Worm (Caenorhabditis elegans) whole organism, L4 larva: ENCODE results near the gene byn-1.

Experiments
- D1046.2 ChIP-seq: fragments of 200-800 bp; sonication (Bioruptor generic); IDR thresholded peaks from 2 replicates; pipeline ENCODE4 v1.3.6; 2022; ENCODE audit warnings: missing genetic modification characterization, missing compliant biosample characterization
- F37D6.2 ChIP-seq: sonication (generic microtip); optimal IDR thresholded peaks from 2 replicates; lab custom pipeline; 2016; ENCODE audit warnings: mild to moderate bottlenecking, missing genetic modification characterization, missing compliant biosample characterization
- F49E8.2 ChIP-seq: sonication (generic microtip); optimal IDR thresholded peaks from 2 replicates; lab custom pipeline; 2016; ENCODE audit warnings: missing compliant biosample characterization, mild to moderate bottlenecking, missing genetic modification characterization, borderline replicate concordance
- T20F7.1 ChIP-seq: fragments of 200-800 bp; sonication (Bioruptor generic); optimal IDR thresholded peaks from 2 replicates; lab custom pipeline; 2018; ENCODE audit warnings: mild to moderate bottlenecking, missing genetic modification characterization, missing compliant biosample characterization
- Y5F2A.4 ChIP-seq: fragments of 200-800 bp; sonication (Bioruptor generic); optimal IDR thresholded peaks from 2 replicates; lab custom pipeline; 2018; ENCODE audit warnings: mild to moderate bottlenecking, missing genetic modification characterization, missing compliant biosample characterization
- ZK546.5 ChIP-seq, 2 experiments: sonication (generic microtip); optimal IDR thresholded peaks; 2 replicates each; lab custom pipeline; 2017; ENCODE audit warnings: missing biosample characterization in 2 of 2, missing genetic modification characterization in 2 of 2
- aha-1 ChIP-seq: fragments of 150-350 bp; peaks from one replicate; lab custom pipeline; 2014; ENCODE audit warnings: missing biosample characterization, missing genetic modification characterization
- ama-1 ChIP-seq: fragments of 150-350 bp; optimal IDR thresholded peaks from 2 replicates; lab custom pipeline; 2014; ENCODE audit warnings: inconsistent platforms, mixed read lengths
- arid-1 ChIP-seq: fragments of 200-800 bp; sonication (Bioruptor generic); conservative IDR thresholded peaks from 2 replicates; pipeline ENCODE4 v1.3.6; 2022; ENCODE audit warnings: missing genetic modification reagents, missing genetic modification characterization, missing compliant biosample characterization
- ces-1 ChIP-seq: fragments of 150-350 bp; sonication (generic microtip); optimal IDR thresholded peaks from 4 replicates; lab custom pipeline; 2014; ENCODE audit warnings: missing biosample characterization, missing genetic modification reagents, missing genetic modification characterization
- ctbp-1 ChIP-seq: fragments of 200-800 bp; sonication (Bioruptor generic); IDR thresholded peaks from 2 replicates; pipeline ENCODE4 v1.3.6; 2022; ENCODE audit warnings: missing genetic modification reagents, missing genetic modification characterization, missing compliant biosample characterization
- daf-12 ChIP-seq: fragments of 150-350 bp; optimal IDR thresholded peaks from 2 replicates; lab custom pipeline; 2014; ENCODE audit warnings: missing biosample characterization, missing genetic modification reagents, missing genetic modification characterization
- daf-16 ChIP-seq, 3 experiments: sonication (generic microtip); optimal IDR thresholded peaks; 2 replicates each; lab custom pipeline; 2016 to 2017; ENCODE audit warnings: missing genetic modification characterization in 3 of 3, missing genetic modification reagents in 3 of 3, mild to moderate bottlenecking in 2 of 3, missing compliant biosample characterization in 2 of 3, missing biosample characterization in 1 of 3, moderate library complexity in 1 of 3
- dpl-1 ChIP-seq: fragments of 150-350 bp; optimal IDR thresholded peaks from 2 replicates; lab custom pipeline; 2014; ENCODE audit warnings: missing biosample characterization, missing genetic modification reagents, missing genetic modification characterization
- fkh-10 ChIP-seq: fragments of 150-350 bp; optimal IDR thresholded peaks from 2 replicates; lab custom pipeline; 2014; ENCODE audit warnings: missing biosample characterization, missing genetic modification reagents, missing genetic modification characterization
- fos-1 ChIP-seq: fragments of 150-350 bp; optimal IDR thresholded peaks from 2 replicates; lab custom pipeline; 2014; ENCODE audit warnings: missing biosample characterization, missing genetic modification characterization
- hif-1 ChIP-seq, 2 experiments: sonication (generic microtip); optimal IDR thresholded peaks; 2 replicates each; lab custom pipeline; 2016 to 2017; ENCODE audit warnings: missing compliant biosample characterization in 2 of 2, missing genetic modification characterization in 2 of 2, missing genetic modification reagents in 2 of 2, missing genotype in 2 of 2, mild to moderate bottlenecking in 1 of 2
- lin-29 ChIP-seq: fragments of 200-800 bp; sonication (Bioruptor generic); IDR thresholded peaks from 2 replicates; pipeline ENCODE4 v1.3.6; 2022; ENCODE audit warnings: missing genetic modification reagents, missing genetic modification characterization, missing compliant biosample characterization
- lin-38 ChIP-seq: fragments of 200-800 bp; sonication (Bioruptor generic); IDR thresholded peaks from 2 replicates; pipeline ENCODE4 v1.3.6; 2022; ENCODE audit warnings: missing genetic modification reagents, missing genetic modification characterization, missing compliant biosample characterization
- lsy-2 ChIP-seq, 2 experiments: fragments of 150-350 bp in 1 of 2; sonication (generic microtip) in 1 of 2; optimal IDR thresholded peaks; 2 replicates each; lab custom pipeline; 2014 to 2017; ENCODE audit warnings: missing biosample characterization in 2 of 2, missing genetic modification characterization in 2 of 2
- mdt-29 ChIP-seq: fragments of 200-800 bp; sonication (Bioruptor generic); IDR thresholded peaks from 2 replicates; pipeline ENCODE4 v1.3.6; 2022; ENCODE audit warnings: missing genetic modification reagents, missing genetic modification characterization, missing compliant biosample characterization
- mes-2 ChIP-seq: sonication (generic microtip); optimal IDR thresholded peaks from 2 replicates; lab custom pipeline; 2016; ENCODE audit warnings: missing genotype, mild to moderate bottlenecking, missing genetic modification characterization, missing compliant biosample characterization; ENCODE audit not compliant: poor library complexity, severe bottlenecking
- nhr-10 ChIP-seq: fragments of 150-350 bp; optimal IDR thresholded peaks from 2 replicates; lab custom pipeline; 2014; ENCODE audit warnings: missing biosample characterization, missing genetic modification characterization
- nhr-41 ChIP-seq: fragments of 200-800 bp; sonication (Bioruptor generic); IDR thresholded peaks from 2 replicates; pipeline ENCODE4 v1.3.6; 2022; ENCODE audit warnings: missing genetic modification reagents, missing genetic modification characterization, missing compliant biosample characterization
- nhr-48 ChIP-seq: sonication (generic microtip); optimal IDR thresholded peaks from 2 replicates; lab custom pipeline; 2016; ENCODE audit warnings: mild to moderate bottlenecking, missing genetic modification characterization, missing compliant biosample characterization
- nhr-6 ChIP-seq: fragments of 150-350 bp; optimal IDR thresholded peaks from 2 replicates; lab custom pipeline; 2014; ENCODE audit warnings: missing biosample characterization, missing genetic modification characterization
- php-3 ChIP-seq: fragments of 200-800 bp; sonication (Bioruptor generic); IDR thresholded peaks from 2 replicates; pipeline ENCODE4 v1.3.6; 2022; ENCODE audit warnings: missing genetic modification reagents, missing genetic modification characterization, missing compliant biosample characterization
- pqm-1 ChIP-seq: sonication (generic microtip); optimal IDR thresholded peaks from 2 replicates; lab custom pipeline; 2017; ENCODE audit warnings: missing biosample characterization, missing genetic modification characterization
- rbr-2 ChIP-seq: sonication (generic microtip); optimal IDR thresholded peaks from 2 replicates; lab custom pipeline; 2016; ENCODE audit warnings: missing genotype, missing genetic modification characterization, missing compliant biosample characterization
- saeg-2 ChIP-seq: fragments of 200-800 bp; sonication (Bioruptor generic); IDR thresholded peaks from 2 replicates; pipeline ENCODE4 v1.3.6; 2022; ENCODE audit warnings: missing genetic modification reagents, missing genetic modification characterization, missing compliant biosample characterization
- spr-1 ChIP-seq: sonication (generic microtip); optimal IDR thresholded peaks from 2 replicates; lab custom pipeline; 2016; ENCODE audit warnings: mild to moderate bottlenecking, missing genetic modification characterization, missing compliant biosample characterization
- tag-97 ChIP-seq: fragments of 200-800 bp; sonication (Bioruptor generic); IDR thresholded peaks from 2 replicates; pipeline ENCODE4 v1.3.6; 2022; ENCODE audit warnings: missing genetic modification characterization, missing compliant biosample characterization
- tra-1 ChIP-seq: fragments of 200-800 bp; sonication (Bioruptor generic); IDR thresholded peaks from 2 replicates; pipeline ENCODE4 v1.3.6; 2022; ENCODE audit warnings: missing genetic modification reagents, missing genetic modification characterization, missing compliant biosample characterization
- unc-130 ChIP-seq: sonication (generic microtip); optimal IDR thresholded peaks from 2 replicates; lab custom pipeline; 2016; ENCODE audit warnings: missing genetic modification reagents, missing genetic modification characterization, missing compliant biosample characterization
- unc-39 ChIP-seq: sonication (generic microtip); optimal IDR thresholded peaks from 2 replicates; lab custom pipeline; 2017; ENCODE audit warnings: missing biosample characterization, missing genetic modification characterization
- unc-62 ChIP-seq, 3 experiments: fragments of 150-350 bp in 1 of 3; sonication (generic microtip); optimal IDR thresholded peaks in 2 of 3; peaks in 1 of 3; 1 replicate in 1 of 3; 2 replicates in 2 of 3; lab custom pipeline; 2014 to 2017; ENCODE audit warnings: missing biosample characterization in 3 of 3, missing genetic modification characterization in 3 of 3, missing genetic modification reagents in 3 of 3, missing genotype in 1 of 3
- vab-7 ChIP-seq: fragments of 200-800 bp; sonication (Bioruptor generic); IDR thresholded peaks from 2 replicates; pipeline ENCODE4 v1.3.6; 2022; ENCODE audit warnings: missing genetic modification reagents, missing genetic modification characterization, missing compliant biosample characterization
- zag-1 ChIP-seq: fragments of 150-350 bp; optimal IDR thresholded peaks from 2 replicates; lab custom pipeline; 2014; ENCODE audit warnings: missing biosample characterization, missing genetic modification characterization
- zfp-3 ChIP-seq: fragments of 200-800 bp; sonication (Bioruptor generic); conservative IDR thresholded peaks from 2 replicates; pipeline ENCODE4 v1.3.6; 2022; ENCODE audit warnings: missing genetic modification reagents, missing genetic modification characterization, missing compliant biosample characterization

byn-1 gene

DNA sequence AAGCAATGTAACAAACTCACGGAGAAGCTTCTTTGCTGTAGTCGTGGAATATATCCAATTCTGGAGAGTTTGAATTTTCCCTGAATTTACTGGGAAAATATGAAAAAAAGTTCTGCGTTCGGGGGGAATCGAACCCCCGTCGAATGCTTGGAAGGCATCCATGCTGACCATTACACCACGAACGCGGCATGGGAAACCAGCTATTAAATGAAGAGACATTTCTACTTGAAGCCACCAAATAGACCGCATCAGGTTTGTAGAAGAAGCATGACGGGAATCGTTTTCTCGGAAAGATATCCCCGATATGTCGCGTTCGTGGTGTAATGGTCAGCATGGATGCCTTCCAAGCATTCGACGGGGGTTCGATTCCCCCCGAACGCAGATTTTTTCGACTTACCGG lies 43.3 kb upstream of the byn-1 start (continued):
- TF ChIP-seq mdt-29 (GFP tag; lab: Robert Waterston, UW) (no peak), F37D6.2 (tag; lab: Kevin White, UChicago) (peak; percentile 18), vab-7 (peak; percentile 71), saeg-2 (0 out of 2 replicates have a peak, but pooled peaks have one; percentile 36), D1046.2 (no peak), Y5F2A.4 (GFP tag; lab: Kevin White, UChicago) (peak; percentile 63), T20F7.1 (GFP tag; lab: Kevin White, UChicago) (no peak), aha-1 (tag; lab: Kevin White, UChicago) (no peak), ama-1 (lab: Kevin White, UChicago) (no peak), nhr-6 (tag; lab: Kevin White, UChicago) (peak; percentile 13), pqm-1 (tag; lab: Kevin White, UChicago) (no peak), ces-1 (GFP tag; lab: Kevin White, UChicago) (no peak), php-3 (GFP tag; lab: Robert Waterston, UW) (no peak), dpl-1 (GFP tag; lab: Kevin White, UChicago) (peak; percentile 9), tag-97 (GFP tag; lab: Robert Waterston, UW) (no peak), hif-1 (tag; optimal IDR thresholded peaks at IDR 0.05; lab: Kevin White, UChicago) (no peak), rbr-2 (tag; lab: Kevin White, UChicago) (peak; percentile 39), unc-39 (tag; lab: Kevin White, UChicago) (no peak), spr-1 (no peak), tra-1 (GFP tag; lab: Robert Waterston, UW) (peak; percentile 77), nhr-10 (tag; lab: Kevin White, UChicago) (no peak), fkh-10 (GFP tag; lab: Kevin White, UChicago) (no peak), zfp-3 (0 out of 2 replicates have a peak, but pooled peaks have one; percentile 26), arid-1 (GFP tag; lab: Robert Waterston, UW) (peak; percentile 86), F49E8.2 (tag; lab: Kevin White, UChicago) (peak; percentile 33), unc-130 (GFP tag; lab: Kevin White, UChicago) (no peak), zag-1 (tag; lab: Kevin White, UChicago) (no peak), ctbp-1 (GFP tag; lab: Robert Waterston, UW) (peak; percentile 73; the same call in 1 of the 2 replicates), fos-1 (tag; lab: Kevin White, UChicago) (no peak), ZK546.5 (tag; optimal IDR thresholded peaks at IDR 0.05; lab: Kevin White, UChicago) (no peak), nhr-41 (GFP tag; lab: Robert Waterston, UW) (no peak), daf-12 (tag; lab: Kevin White, UChicago) (no peak), lin-38 (GFP tag; lab: Robert Waterston, UW) (peak; percentile 78)

DNA sequence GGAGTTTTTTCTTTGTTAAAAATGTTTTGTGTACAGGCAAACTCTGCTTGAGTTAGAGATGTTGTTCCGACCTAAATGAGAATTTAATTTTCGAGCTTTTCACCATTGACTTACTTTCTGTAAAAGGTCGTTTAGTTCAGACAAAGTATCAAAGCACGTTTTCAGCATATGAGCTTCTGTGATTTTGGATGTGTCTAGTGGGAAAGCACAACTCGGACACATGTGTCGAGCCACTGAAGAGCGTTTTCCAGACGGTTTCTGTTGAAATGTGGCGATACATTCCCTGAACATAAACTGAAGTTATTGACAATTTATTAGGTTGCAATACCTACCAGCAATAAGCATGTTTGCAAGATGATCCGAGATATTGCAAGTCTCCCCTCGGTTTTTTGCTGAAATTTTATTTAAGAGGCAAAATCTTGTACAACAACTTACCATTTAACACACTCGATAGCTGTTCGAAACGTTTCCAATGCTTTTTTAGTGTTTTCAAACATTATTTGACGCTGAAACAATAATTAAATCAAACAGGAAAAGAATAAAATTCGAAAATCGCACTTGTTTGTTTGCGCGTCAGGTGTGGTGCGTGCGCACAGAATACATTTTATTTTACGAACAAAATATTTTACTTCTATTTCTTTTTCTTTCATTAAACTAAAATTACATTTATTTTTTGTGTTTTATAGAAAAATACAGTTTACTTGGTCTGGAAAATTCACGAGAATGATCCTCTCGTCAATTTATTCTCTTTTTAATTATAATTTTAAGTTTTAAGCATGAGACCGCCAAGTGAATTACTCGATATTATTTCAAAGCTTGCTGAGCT lies 42.6 kb upstream of the byn-1 start, which contains the start of the genes brd-1 and K04C2.2:
Gene brd-1 (minus strand): TSS at position 506 of the 826 bp plus-strand sequence.
Gene K04C2.2 (plus strand): TSS at position 776 of the 826 bp plus-strand sequence.
- TF ChIP-seq lsy-2 (tag; optimal IDR thresholded peaks at IDR 0.05; lab: Kevin White, UChicago) (peak in 1 of 2 experiments; percentile 28), aha-1 (tag; lab: Kevin White, UChicago) (peak; percentile 95), mes-2 (tag; lab: Kevin White, UChicago) (peak; percentile 45), unc-130 (GFP tag; lab: Kevin White, UChicago) (no peak), dpl-1 (GFP tag; lab: Kevin White, UChicago) (peak; percentile 68)

DNA sequence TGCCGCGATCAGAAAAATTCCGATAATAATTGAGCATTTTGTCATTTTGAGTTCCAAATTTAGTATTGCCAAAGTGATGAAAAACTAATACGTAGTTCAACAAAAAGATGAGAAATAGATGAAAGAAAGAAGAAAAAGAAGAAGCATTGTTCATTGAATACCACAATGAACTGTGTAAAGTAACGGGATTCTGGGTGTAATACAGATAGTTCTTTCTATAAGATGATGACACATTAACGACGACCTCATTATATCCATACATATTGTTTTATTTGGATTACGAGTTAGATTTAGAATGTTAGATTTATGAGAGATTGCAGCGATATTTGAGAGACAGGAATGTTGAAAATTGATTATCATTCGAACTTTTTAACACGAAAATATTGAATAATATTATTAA lies 40.2 kb upstream of the byn-1 start, which contains the start of gene K04C2.5:
Gene K04C2.5 (minus strand): TSS at position 101 of the 400 bp plus-strand sequence.
- no peak for TF ChIP-seq spr-1
- TF ChIP-seq rbr-2 (tag; lab: Kevin White, UChicago) = no peak
- TF ChIP-seq unc-62 (GFP tag; optimal IDR thresholded peaks at IDR 0.05 in 1 of 2; lab: Kevin White, UChicago) = no peak
- TF ChIP-seq unc-62 (tag; optimal IDR thresholded peaks at IDR 0.05; lab: Kevin White, UChicago) = no peak
- no peak for TF ChIP-seq tra-1 (GFP tag; lab: Robert Waterston, UW)
- TF ChIP-seq nhr-6 (tag; lab: Kevin White, UChicago) = no peak
- TF ChIP-seq lsy-2 (tag; optimal IDR thresholded peaks at IDR 0.05; lab: Kevin White, UChicago) = no peak
- no peak for TF ChIP-seq lin-29 (GFP tag; lab: Robert Waterston, UW)
- no peak for TF ChIP-seq daf-16 (GFP tag; optimal IDR thresholded peaks at IDR 0.05; lab: Kevin White, UChicago)
- TF ChIP-seq daf-16 (tag; optimal IDR thresholded peaks at IDR 0.05; lab: Kevin White, UChicago) = no peak
- TF ChIP-seq nhr-48 (tag; lab: Kevin White, UChicago) = no peak
